Worm (Caenorhabditis elegans) whole organism, late embryonic: ENCODE measurements around the gene zyg-8.

ENCODE experiments used
- ama-1 ChIP-seq: fragments of 150-350 bp; optimal IDR thresholded peaks from 2 replicates; lab custom pipeline; 2014
- ceh-30 ChIP-seq: fragments of 150-350 bp; optimal IDR thresholded peaks from 2 replicates; lab custom pipeline; 2014; ENCODE audit warnings: missing biosample characterization, missing genetic modification characterization
- ceh-45 ChIP-seq: fragments of 200-800 bp; sonication (Bioruptor generic); IDR thresholded peaks from 2 replicates; pipeline ENCODE4 v1.3.6; 2022; ENCODE audit warnings: missing genetic modification reagents, missing genetic modification characterization, missing compliant biosample characterization
- unc-3 ChIP-seq, 2 experiments: fragments of 200-800 bp in 1 of 2; sonication (Bioruptor generic) in 1 of 2; sonication (generic microtip) in 1 of 2; conservative IDR thresholded peaks in 1 of 2; optimal IDR thresholded peaks in 1 of 2; 2 replicates each; pipeline versions ENCODE4 v1.3.6 to Lab custom; 2016 to 2022; ENCODE audit warnings: missing compliant biosample characterization in 2 of 2, missing genetic modification characterization in 2 of 2, missing genetic modification reagents in 1 of 2

- TF ChIP-seq ceh-45, result no peak
- no peak for TF ChIP-seq ceh-30 (tag; lab: Kevin White, UChicago)
- no peak for TF ChIP-seq unc-3 (GFP tag; conservative IDR thresholded peaks at IDR 0.05; lab: Robert Waterston, UW)
- TF ChIP-seq unc-3 (tag; optimal IDR thresholded peaks at IDR 0.05; lab: Kevin White, UChicago), result no peak
- no peak for TF ChIP-seq ama-1 (lab: Kevin White, UChicago)
These were observed 24.3 kb upstream of the zyg-8 start for ce11 chrIII:12037217-12037616.
